Fruit fly (Drosophila melanogaster) whole organism, wandering third instar larva: ENCODE data around the gene CG7542.

Source experiments
- Abd-B ChIP-seq: fragments of >200 bp; optimal IDR thresholded peaks from 2 replicates; lab custom pipeline; 2017; ENCODE audit warnings: missing biosample characterization, missing genetic modification characterization
- CG32264 ChIP-seq: fragments of 200-800 bp; sonication (Bioruptor generic); optimal IDR thresholded peaks from 2 replicates; lab custom pipeline; 2016; ENCODE audit warnings: missing biosample characterization, missing genetic modification characterization
- CG9705 ChIP-seq: fragments of 200-800 bp; sonication (Bioruptor generic); optimal IDR thresholded peaks from 2 replicates; lab custom pipeline; 2018; ENCODE audit warnings: missing biosample characterization, mild to moderate bottlenecking, missing genetic modification characterization
- CrebA ChIP-seq: fragments of 200-800 bp; sonication (Bioruptor generic); optimal IDR thresholded peaks from 2 replicates; lab custom pipeline; 2016; ENCODE audit warnings: missing biosample characterization, mild to moderate bottlenecking, missing genetic modification characterization, borderline replicate concordance
- Dfd ChIP-seq: fragments of >200 bp; optimal IDR thresholded peaks from 2 replicates; lab custom pipeline; 2017; ENCODE audit warnings: missing biosample characterization, missing genetic modification characterization
- Dif ChIP-seq: fragments of 200-275, 200-300 bp; sonication (Bioruptor generic); optimal IDR thresholded peaks from 2 replicates; lab custom pipeline; 2018; ENCODE audit warnings: missing biosample characterization, missing genetic modification characterization; ENCODE audit not compliant: partially characterized antibody
- GATAd ChIP-seq: sonication (Bioruptor generic); optimal IDR thresholded peaks from 2 replicates; lab custom pipeline; 2016; ENCODE audit warnings: missing biosample characterization, missing genetic modification characterization
- HLH106 ChIP-seq: fragments of 200-800 bp; optimal IDR thresholded peaks from 3 replicates; lab custom pipeline; 2019; ENCODE audit warnings: missing biosample characterization, mild to moderate bottlenecking, missing genetic modification characterization, moderate library complexity
- Hnf4 ChIP-seq: fragments of 200-800 bp; sonication (Bioruptor generic); optimal IDR thresholded peaks from 2 replicates; lab custom pipeline; 2016; ENCODE audit warnings: missing biosample characterization, mild to moderate bottlenecking, missing genetic modification characterization
- Hr78 ChIP-seq: fragments of >200 bp; optimal IDR thresholded peaks from 2 replicates; lab custom pipeline; 2017; ENCODE audit warnings: missing biosample characterization, missing genetic modification characterization
- Hr83 ChIP-seq: fragments of 200-300 bp; sonication (Bioruptor generic); optimal IDR thresholded peaks from 2 replicates; lab custom pipeline; 2016; ENCODE audit warnings: missing biosample characterization, mild to moderate bottlenecking, missing genetic modification characterization, moderate library complexity; ENCODE audit not compliant: poor library complexity, severe bottlenecking
- Jra ChIP-seq: sonication (Bioruptor generic); optimal IDR thresholded peaks from 2 replicates; lab custom pipeline; 2016; ENCODE audit warnings: missing biosample characterization, missing genetic modification characterization
- Mio ChIP-seq: sonication (Bioruptor generic); optimal IDR thresholded peaks from 2 replicates; lab custom pipeline; 2016; ENCODE audit warnings: missing biosample characterization, missing genetic modification characterization
- Myc ChIP-seq: fragments of >200 bp; optimal IDR thresholded peaks from 2 replicates; lab custom pipeline; 2017
- N ChIP-seq: fragments of >200 bp; optimal IDR thresholded peaks from 2 replicates; lab custom pipeline; 2018; ENCODE audit warnings: missing biosample characterization, missing external identifiers, missing genetic modification characterization
- OdsH ChIP-seq: fragments of 200-800 bp; sonication (Bioruptor generic); optimal IDR thresholded peaks from 2 replicates; lab custom pipeline; 2016; ENCODE audit warnings: missing biosample characterization, mild to moderate bottlenecking, missing genetic modification characterization
- Rel ChIP-seq, 2 experiments: fragments of 200-800 bp; sonication (Bioruptor generic) in 1 of 2; optimal IDR thresholded peaks; 2 replicates in 1 of 2; 3 replicates in 1 of 2; lab custom pipeline; 2016 to 2019; ENCODE audit warnings: mild to moderate bottlenecking in 2 of 2, missing biosample characterization in 2 of 2, missing genetic modification characterization in 2 of 2, moderate library complexity in 1 of 2
- Sp1 ChIP-seq: fragments of 200-800 bp; sonication (Bioruptor generic); optimal IDR thresholded peaks from 3 replicates; lab custom pipeline; 2019; ENCODE audit warnings: missing biosample characterization, mild to moderate bottlenecking, missing genetic modification characterization, moderate library complexity
- Vsx2 ChIP-seq: fragments of 200-300, 225-300 bp; sonication (Bioruptor generic); optimal IDR thresholded peaks from 2 replicates; lab custom pipeline; 2018; ENCODE audit warnings: missing biosample characterization, missing genetic modification characterization; ENCODE audit not compliant: partially characterized antibody
- br ChIP-seq: fragments of 200-800 bp; sonication (Bioruptor generic); optimal IDR thresholded peaks from 2 replicates; lab custom pipeline; 2016; ENCODE audit warnings: missing biosample characterization, missing genetic modification characterization
- brk ChIP-seq: fragments of 200-800 bp; sonication (Bioruptor generic); optimal IDR thresholded peaks from 2 replicates; lab custom pipeline; 2016; ENCODE audit warnings: missing biosample characterization, mild to moderate bottlenecking, missing genetic modification characterization
- dl ChIP-seq, 2 experiments: fragments of 175-275, 200-275 bp in 1 of 2; fragments of 200-275 bp in 1 of 2; sonication (Bioruptor generic); optimal IDR thresholded peaks; lab custom pipeline; 2018; ENCODE audit warnings: mild to moderate bottlenecking in 2 of 2, missing biosample characterization in 2 of 2, missing genetic modification characterization in 2 of 2, moderate library complexity in 2 of 2; ENCODE audit not compliant: partially characterized antibody in 2 of 2, insufficient read depth in 1 of 2
- dmrt93B ChIP-seq: fragments of 200-800 bp; sonication (Bioruptor generic); optimal IDR thresholded peaks from 2 replicates; lab custom pipeline; 2018; ENCODE audit warnings: missing biosample characterization, mild to moderate bottlenecking, missing genetic modification characterization
- dsf ChIP-seq: sonication (Bioruptor generic); optimal IDR thresholded peaks from 2 replicates; lab custom pipeline; 2016; ENCODE audit warnings: missing biosample characterization, missing genetic modification characterization, borderline replicate concordance
- ey ChIP-seq: fragments of 200-800 bp; sonication (Bioruptor generic); optimal IDR thresholded peaks from 2 replicates; lab custom pipeline; 2016; ENCODE audit warnings: missing biosample characterization, missing genetic modification characterization
- foxo ChIP-seq, 2 experiments: fragments of 200-800 bp; sonication (Bioruptor generic); optimal IDR thresholded peaks; 2 replicates in 1 of 2; 3 replicates in 1 of 2; lab custom pipeline; 2016 to 2017; ENCODE audit warnings: missing biosample characterization in 2 of 2, missing genetic modification characterization in 2 of 2
- fru ChIP-seq: fragments of 200-800 bp; sonication (Bioruptor generic); optimal IDR thresholded peaks from 3 replicates; lab custom pipeline; 2016; ENCODE audit warnings: missing biosample characterization, mild to moderate bottlenecking, missing genetic modification characterization
- h ChIP-seq: fragments of 200-800 bp; sonication (Bioruptor generic); optimal IDR thresholded peaks from 3 replicates; lab custom pipeline; 2016; ENCODE audit warnings: missing biosample characterization, mild to moderate bottlenecking, missing genetic modification characterization
- jim ChIP-seq: fragments of 175-275, 200-325 bp; sonication (Bioruptor generic); optimal IDR thresholded peaks from 2 replicates; lab custom pipeline; 2016; ENCODE audit warnings: missing biosample characterization, mild to moderate bottlenecking, missing genetic modification characterization
- lola ChIP-seq: fragments of >200 bp; optimal IDR thresholded peaks from 2 replicates; lab custom pipeline; 2017; ENCODE audit warnings: missing biosample characterization, missing genetic modification characterization
- pan ChIP-seq: fragments of >200 bp; optimal IDR thresholded peaks from 2 replicates; lab custom pipeline; 2017
- psq ChIP-seq: fragments of 200-800 bp; sonication (Bioruptor generic); optimal IDR thresholded peaks from 3 replicates; lab custom pipeline; 2017; ENCODE audit warnings: missing biosample characterization, mild to moderate bottlenecking, missing genetic modification characterization, moderate library complexity
- rgr ChIP-seq: fragments of 200-800 bp; sonication (Bioruptor generic); optimal IDR thresholded peaks from 3 replicates; lab custom pipeline; 2016; ENCODE audit warnings: missing biosample characterization, mild to moderate bottlenecking, missing genetic modification characterization
- sage ChIP-seq: fragments of 200-800 bp; sonication (Bioruptor generic); optimal IDR thresholded peaks from 2 replicates; lab custom pipeline; 2016; ENCODE audit warnings: missing biosample characterization, mild to moderate bottlenecking, missing genetic modification characterization
- sv ChIP-seq: fragments of 200-800 bp; sonication (Bioruptor generic); optimal IDR thresholded peaks from 3 replicates; lab custom pipeline; 2016; ENCODE audit warnings: missing biosample characterization, missing genetic modification characterization
- tai ChIP-seq: sonication (Bioruptor generic); optimal IDR thresholded peaks from 2 replicates; lab custom pipeline; 2016; ENCODE audit warnings: missing biosample characterization, missing genetic modification characterization
- usp ChIP-seq: fragments of >200 bp; optimal IDR thresholded peaks from 2 replicates; lab custom pipeline; 2017; ENCODE audit warnings: missing biosample characterization, missing genetic modification characterization
- woc ChIP-seq: sonication (Bioruptor generic); optimal IDR thresholded peaks from 2 replicates; lab custom pipeline; 2016; ENCODE audit warnings: missing biosample characterization, mild to moderate bottlenecking, missing genetic modification characterization

The CG7542 gene

DNA sequence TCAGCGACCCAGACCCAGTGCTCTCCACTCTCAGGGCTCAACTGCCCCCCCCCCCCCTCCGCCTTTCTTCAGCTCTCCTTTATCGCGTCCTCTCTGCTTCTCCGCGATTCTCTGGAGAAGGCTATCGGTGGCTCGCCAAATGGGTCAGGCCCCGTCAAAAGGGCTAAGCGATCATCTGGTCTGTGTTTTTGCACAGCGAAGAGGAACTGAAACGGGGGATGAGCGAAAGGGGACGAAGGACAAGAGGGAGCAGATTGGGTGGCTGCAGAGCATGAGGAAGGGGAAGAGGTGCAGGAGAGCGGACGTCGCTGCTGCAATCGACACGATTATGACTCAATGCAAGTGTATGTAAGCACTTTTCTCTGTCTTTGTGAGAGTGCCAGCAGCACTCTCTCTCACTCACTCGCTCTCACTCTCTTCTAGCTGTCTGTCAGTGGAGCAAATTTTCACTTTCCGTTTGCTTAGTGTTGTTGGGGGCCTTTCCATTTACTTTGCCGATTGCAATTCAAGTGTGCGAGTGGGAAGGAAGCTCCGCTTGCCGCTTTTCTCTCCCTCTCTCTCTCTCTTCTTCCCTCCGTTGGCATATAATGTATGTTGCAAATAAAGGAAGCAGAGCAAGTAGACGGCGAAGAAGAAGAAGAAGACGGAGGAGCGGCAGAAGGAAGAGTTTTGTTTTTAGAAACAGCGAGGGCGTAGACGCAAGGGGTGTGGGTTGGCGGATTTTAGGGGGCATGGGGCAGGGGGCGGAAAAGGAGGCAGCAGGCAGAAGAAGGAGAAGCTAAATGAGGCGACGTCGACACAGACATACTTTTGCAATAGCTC, 28.1 kb downstream of the CG7542 start:
- TF ChIP-seq pan (lab: Kevin White, UChicago) (no peak), tai (GFP tag; lab: Kevin White, UChicago) (peak; percentile 26), Mio (GFP tag; lab: Kevin White, UChicago) (no peak), Vsx2 (GFP tag; lab: Kevin White, UChicago) (peak; percentile 91), CrebA (GFP tag; lab: Kevin White, UChicago) (peak; percentile 92), h (GFP tag; lab: Kevin White, UChicago) (peak; percentile 86), jim (no peak), HLH106 (no peak), Sp1 (GFP tag; lab: Kevin White, UChicago) (no peak), rgr (GFP tag; lab: Kevin White, UChicago) (no peak), psq (GFP tag; lab: Kevin White, UChicago) (peak; percentile 84), Rel (GFP tag; optimal IDR thresholded peaks at IDR 0.05; lab: Kevin White, UChicago) (peak; percentile 33), Rel (tag; optimal IDR thresholded peaks at IDR 0.05; lab: Kevin White, UChicago) (peak; percentile 79), br (GFP tag; lab: Kevin White, UChicago) (peak; percentile 79), brk (no peak), Abd-B (GFP tag; lab: Kevin White, UChicago) (no peak), sv (GFP tag; lab: Kevin White, UChicago) (no peak), CG32264 (GFP tag; lab: Kevin White, UChicago) (peak; percentile 5), ey (GFP tag; lab: Kevin White, UChicago) (no peak), CG9705 (no peak), Dif (GFP tag; lab: Kevin White, UChicago) (peak; percentile 96), dl (GFP tag; optimal IDR thresholded peaks at IDR 0.05; lab: Kevin White, UChicago; ENCODE audit: insufficient read depth in 1 of 2, partially characterized antibody in 2 of 2) (peak; percentile 93 to 96), Dfd (no peak), Hr78 (GFP tag; lab: Kevin White, UChicago) (no peak), GATAd (GFP tag; lab: Kevin White, UChicago) (no peak), woc (peak; percentile 27), Hnf4 (GFP tag; lab: Kevin White, UChicago) (peak; percentile 32), dsf (GFP tag; lab: Kevin White, UChicago) (no peak), OdsH (GFP tag; lab: Kevin White, UChicago) (no peak), Jra (peak; percentile 96), foxo (GFP tag; optimal IDR thresholded peaks at IDR 0.05; lab: Kevin White, UChicago) (peak in 1 of 2 experiments; percentile 11), fru (GFP tag; lab: Kevin White, UChicago) (peak; percentile 98), dmrt93B (no peak), lola (GFP tag; lab: Kevin White, UChicago) (no peak), N (GFP tag; lab: Kevin White, UChicago) (peak; percentile 77), usp (GFP tag; lab: Kevin White, UChicago) (no peak), sage (GFP tag; lab: Kevin White, UChicago) (no peak), Myc (no peak), Hr83 (GFP tag; lab: Kevin White, UChicago) (peak; percentile 52)

DNA sequence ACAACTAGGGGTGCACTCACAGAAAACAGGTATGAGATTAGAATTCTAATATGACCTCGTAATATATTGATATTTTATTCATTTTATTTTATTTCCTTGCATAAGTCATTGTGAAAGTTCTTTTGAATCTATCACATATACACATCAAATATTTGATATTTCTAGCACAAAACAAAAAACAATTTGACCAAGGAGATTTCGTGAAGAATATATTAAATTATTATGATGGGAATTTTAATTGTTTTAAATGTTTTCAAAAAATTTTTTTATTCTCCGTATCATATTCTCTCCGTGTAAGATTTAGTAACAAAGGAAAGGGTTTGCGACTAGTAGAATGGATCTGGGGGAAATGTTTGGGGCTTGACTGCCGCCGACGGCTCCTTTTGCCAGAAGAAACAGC, 28.8 kb downstream of the CG7542 start:
- TF ChIP-seq Hr83 (GFP tag; lab: Kevin White, UChicago): no peak
- peak; percentile 92 for TF ChIP-seq h (GFP tag; lab: Kevin White, UChicago)
- TF ChIP-seq HLH106: peak; percentile 95
- TF ChIP-seq ey (GFP tag; lab: Kevin White, UChicago): peak; percentile 86
- no peak for TF ChIP-seq Vsx2 (GFP tag; lab: Kevin White, UChicago)
- peak; percentile 87 for TF ChIP-seq Hnf4 (GFP tag; lab: Kevin White, UChicago)
- peak; percentile 71 for TF ChIP-seq br (GFP tag; lab: Kevin White, UChicago)
- TF ChIP-seq dmrt93B: peak; percentile 85
- peak; percentile 72 for TF ChIP-seq tai (GFP tag; lab: Kevin White, UChicago)
- TF ChIP-seq CrebA (GFP tag; lab: Kevin White, UChicago): no peak
- TF ChIP-seq CG32264 (GFP tag; lab: Kevin White, UChicago): peak; percentile 49
- TF ChIP-seq jim: no peak
- peak; percentile 64 for TF ChIP-seq dsf (GFP tag; lab: Kevin White, UChicago)
- TF ChIP-seq fru (GFP tag; lab: Kevin White, UChicago): peak; percentile 65
- TF ChIP-seq CG9705: peak; percentile 72
- peak; percentile 92 for TF ChIP-seq brk
- peak; percentile 14 for TF ChIP-seq Mio (GFP tag; lab: Kevin White, UChicago)
- TF ChIP-seq Rel (GFP tag; optimal IDR thresholded peaks at IDR 0.05; lab: Kevin White, UChicago): peak; percentile 61
- TF ChIP-seq Rel (tag; optimal IDR thresholded peaks at IDR 0.05; lab: Kevin White, UChicago): peak; percentile 40
- TF ChIP-seq pan (lab: Kevin White, UChicago): no peak
- TF ChIP-seq rgr (GFP tag; lab: Kevin White, UChicago): peak; percentile 94
- TF ChIP-seq Myc: no peak
- TF ChIP-seq N (GFP tag; lab: Kevin White, UChicago): no peak
- TF ChIP-seq Hr78 (GFP tag; lab: Kevin White, UChicago): no peak
- TF ChIP-seq sage (GFP tag; lab: Kevin White, UChicago): peak; percentile 69
- TF ChIP-seq Dfd: no peak
- TF ChIP-seq Sp1 (GFP tag; lab: Kevin White, UChicago): peak; percentile 96
- no peak for TF ChIP-seq usp (GFP tag; lab: Kevin White, UChicago)
- TF ChIP-seq lola (GFP tag; lab: Kevin White, UChicago): no peak
- TF ChIP-seq Dif (GFP tag; lab: Kevin White, UChicago): no peak
- peak; percentile 43 for TF ChIP-seq Jra
- TF ChIP-seq psq (GFP tag; lab: Kevin White, UChicago): peak; percentile 75
- peak; percentile 67 for TF ChIP-seq woc
- peak in 1 of 2 experiments; percentile 93 for TF ChIP-seq foxo (GFP tag; optimal IDR thresholded peaks at IDR 0.05; lab: Kevin White, UChicago)
- no peak for TF ChIP-seq dl (GFP tag; optimal IDR thresholded peaks at IDR 0.05; lab: Kevin White, UChicago; ENCODE audit: insufficient read depth in 1 of 2, partially characterized antibody in 2 of 2)
- TF ChIP-seq OdsH (GFP tag; lab: Kevin White, UChicago): peak; percentile 94
- peak; percentile 4 for TF ChIP-seq GATAd (GFP tag; lab: Kevin White, UChicago)
- TF ChIP-seq sv (GFP tag; lab: Kevin White, UChicago): no peak
- TF ChIP-seq Abd-B (GFP tag; lab: Kevin White, UChicago): no peak
